Worm (Caenorhabditis elegans): ENCODE measurements around the gene F43C11.6.

ce11 chrII:2385495-2385894, 43.3 kb downstream of the F43C11.6 start, which contains the start of gene F16G10.9:
- TF ChIP-seq snpc-4 (tag; optimal IDR thresholded peaks at IDR 0.05) (no peak), unc-62 (GFP tag; optimal IDR thresholded peaks at IDR 0.05 in 1 of 2) (no peak), unc-62 (tag; optimal IDR thresholded peaks at IDR 0.05) (no peak), ztf-11 (tag; optimal IDR thresholded peaks at IDR 0.05) (no peak), zag-1 (tag; optimal IDR thresholded peaks at IDR 0.05) (no peak), nhr-237 (tag; optimal IDR thresholded peaks at IDR 0.05) (no peak), nhr-11 (tag; optimal IDR thresholded peaks at IDR 0.05) (no peak), ceh-82 (tag; optimal IDR thresholded peaks at IDR 0.05) (no peak), F49E8.2 (tag; optimal IDR thresholded peaks at IDR 0.05; ENCODE audit: borderline replicate concordance) (no peak), daf-12 (tag; optimal IDR thresholded peaks at IDR 0.05) (no peak), lin-39 (tag; optimal IDR thresholded peaks at IDR 0.05) (no peak), duxl-1 (tag; optimal IDR thresholded peaks at IDR 0.05; ENCODE audit: poor library complexity) (no peak), lsy-2 (tag; optimal IDR thresholded peaks at IDR 0.05) (no peak), pha-4 (GFP tag; IDR thresholded peaks at IDR 0.05) (no peak), pha-4 (tag; optimal IDR thresholded peaks at IDR 0.05) (no peak), nhr-6 (tag; optimal IDR thresholded peaks at IDR 0.05) (no peak)

All from whole organism, L4 larva.